Worm (Caenorhabditis elegans): ENCODE data around the gene ocr-1.

The ocr-1 gene

ce11 chrV:10807862-10808327 is 43.7 kb downstream of the ocr-1 start, which contains the start of gene plrg-1 (continued):
- TF ChIP-seq pros-1 (tag; optimal IDR thresholded peaks at IDR 0.05) (peak; percentile 17), pat-9 (tag; optimal IDR thresholded peaks at IDR 0.05) (peak; percentile 83), ceh-48 (tag; optimal IDR thresholded peaks at IDR 0.05) (peak; percentile 58), fkh-10 (GFP tag; optimal IDR thresholded peaks at IDR 0.05) (peak; percentile 22), ztf-16 (tag; optimal IDR thresholded peaks at IDR 0.05) (peak; percentile 87), unc-86 (tag; optimal IDR thresholded peaks at IDR 0.05) (peak; percentile 85), K02D7.2 (tag; optimal IDR thresholded peaks at IDR 0.05) (peak; percentile 67), ceh-30 (tag; optimal IDR thresholded peaks at IDR 0.05) (no peak), syd-9 (tag; optimal IDR thresholded peaks at IDR 0.05) (peak; percentile 79), tbx-2 (tag; optimal IDR thresholded peaks at IDR 0.05) (peak; percentile 92), K09A11.1 (tag; optimal IDR thresholded peaks at IDR 0.05; ENCODE audit: insufficient read depth) (peak; percentile 91), ama-1 (optimal IDR thresholded peaks at IDR 0.05) (no peak), fax-1 (tag; optimal IDR thresholded peaks at IDR 0.05) (peak; percentile 78), mec-3 (tag; optimal IDR thresholded peaks at IDR 0.05; ENCODE audit: borderline replicate concordance) (no peak), elt-2 (tag; optimal IDR thresholded peaks at IDR 0.05) (peak; percentile 92), sdc-2 (tag; optimal IDR thresholded peaks at IDR 0.05) (peak; percentile 79), hlh-8 (tag; optimal IDR thresholded peaks at IDR 0.05) (peak; percentile 78), dmd-4 (tag; optimal IDR thresholded peaks at IDR 0.05; ENCODE audit: borderline replicate concordance) (peak; percentile 75), pha-2 (tag; optimal IDR thresholded peaks at IDR 0.05) (peak; percentile 82), ceh-19 (GFP tag; optimal IDR thresholded peaks at IDR 0.05) (peak; percentile 93), zip-5 (tag; optimal IDR thresholded peaks at IDR 0.05) (peak; percentile 63), hlh-30 (tag; optimal IDR thresholded peaks at IDR 0.05; ENCODE audit: insufficient read depth) (peak; percentile 70), tbx-7 (tag; optimal IDR thresholded peaks at IDR 0.05) (peak; percentile 53), ceh-14 (tag; optimal IDR thresholded peaks at IDR 0.05) (peak; percentile 95), sox-4 (tag; optimal IDR thresholded peaks at IDR 0.05) (peak; percentile 85), hlh-13 (GFP tag; optimal IDR thresholded peaks at IDR 0.05) (no peak), rnt-1 (tag; optimal IDR thresholded peaks at IDR 0.05) (peak; percentile 90), hlh-15 (tag; optimal IDR thresholded peaks at IDR 0.05) (peak; percentile 67), madf-2 (tag; optimal IDR thresholded peaks at IDR 0.05) (peak; percentile 79), ahr-1 (tag; optimal IDR thresholded peaks at IDR 0.05) (peak; percentile 73), lin-11 (tag; optimal IDR thresholded peaks at IDR 0.05) (peak; percentile 79), unc-3 (GFP tag; conservative IDR thresholded peaks at IDR 0.05) (peak; percentile 86), unc-3 (tag; optimal IDR thresholded peaks at IDR 0.05) (peak; percentile 86), unc-42 (tag; optimal IDR thresholded peaks at IDR 0.05) (peak; percentile 71)

- TF ChIP-seq ceh-34 (tag; optimal IDR thresholded peaks at IDR 0.05) (no peak), ceh-2 (tag; optimal IDR thresholded peaks at IDR 0.05) (no peak), odd-2 (tag; optimal IDR thresholded peaks at IDR 0.05) (no peak), ceh-30 (tag; optimal IDR thresholded peaks at IDR 0.05) (no peak), hlh-30 (tag; optimal IDR thresholded peaks at IDR 0.05; ENCODE audit: insufficient read depth) (no peak)
These were observed 47.6 kb downstream of the ocr-1 start, which contains the start of gene C29A12.22 for ce11 chrV:10811763-10812162. TSS of gene C29A12.22 (plus strand) at chrV:10812063.

ce11 chrV:10813425-10814156 is 49.4 kb downstream of the ocr-1 start, which contains the start of the genes C29A12.1 and lig-1:
TSS of gene C29A12.1 (minus strand) at chrV:10813487.
TSS of gene lig-1 (plus strand) at chrV:10814106.
- peak; percentile 16 for TF ChIP-seq ceh-31 (tag; optimal IDR thresholded peaks at IDR 0.05)
- no peak for TF ChIP-seq C08G9.2 (tag; optimal IDR thresholded peaks at IDR 0.05)
- no peak for TF ChIP-seq K09A11.1 (tag; optimal IDR thresholded peaks at IDR 0.05; ENCODE audit: insufficient read depth)
- no peak for TF ChIP-seq ama-1 (optimal IDR thresholded peaks at IDR 0.05)
